Worm (Caenorhabditis elegans) whole organism, L4 larva: ENCODE results near the gene T16G1.2.

ENCODE experiments used
- Y75B8A.6 ChIP-seq: fragments of 200-800 bp; sonication (Bioruptor generic); IDR thresholded peaks from 2 replicates; pipeline ENCODE4 v1.3.6; 2022; ENCODE audit warnings: missing genetic modification reagents, missing genetic modification characterization, missing compliant biosample characterization
- cey-2 ChIP-seq: sonication (generic microtip); optimal IDR thresholded peaks from 3 replicates; lab custom pipeline; 2017; ENCODE audit warnings: missing genetic modification characterization, mild to moderate bottlenecking, missing compliant biosample characterization, antibody characterized with exemption, borderline replicate concordance; ENCODE audit not compliant: insufficient read depth
- daf-12 ChIP-seq: fragments of 150-350 bp; optimal IDR thresholded peaks from 2 replicates; lab custom pipeline; 2014; ENCODE audit warnings: missing biosample characterization, missing genetic modification reagents, missing genetic modification characterization
- fkh-10 ChIP-seq: fragments of 150-350 bp; optimal IDR thresholded peaks from 2 replicates; lab custom pipeline; 2014; ENCODE audit warnings: missing biosample characterization, missing genetic modification reagents, missing genetic modification characterization
- jun-1 ChIP-seq: fragments of 150-350 bp; optimal IDR thresholded peaks from 2 replicates; lab custom pipeline; 2014; ENCODE audit warnings: missing biosample characterization, missing genetic modification reagents, missing genetic modification characterization
- lin-15B ChIP-seq: fragments of 150-350 bp; sonication (generic microtip); optimal IDR thresholded peaks from 3 replicates; lab custom pipeline; 2014; ENCODE audit warnings: missing biosample characterization, missing genetic modification characterization
- lin-39 ChIP-seq: fragments of 150-350 bp; optimal IDR thresholded peaks from 2 replicates; lab custom pipeline; 2014; ENCODE audit warnings: missing biosample characterization, missing genetic modification reagents, missing genetic modification characterization
- lsy-2 ChIP-seq, 2 experiments: fragments of 150-350 bp in 1 of 2; sonication (generic microtip) in 1 of 2; optimal IDR thresholded peaks; 2 replicates each; lab custom pipeline; 2014 to 2017; ENCODE audit warnings: missing biosample characterization in 2 of 2, missing genetic modification characterization in 2 of 2
- madf-9 ChIP-seq: fragments of 200-800 bp; sonication (Bioruptor generic); conservative IDR thresholded peaks from 2 replicates; pipeline ENCODE4 v1.3.6; 2022; ENCODE audit warnings: missing genetic modification reagents, missing genetic modification characterization, missing compliant biosample characterization
- nhr-11 ChIP-seq: fragments of 150-350 bp; optimal IDR thresholded peaks from 2 replicates; lab custom pipeline; 2014; ENCODE audit warnings: missing biosample characterization, missing genetic modification characterization
- nhr-77 ChIP-seq: fragments of 150-350 bp; optimal IDR thresholded peaks from 2 replicates; lab custom pipeline; 2014; ENCODE audit warnings: missing biosample characterization, missing genetic modification characterization
- snpc-4 ChIP-seq: fragments of 150-350 bp; optimal IDR thresholded peaks from 2 replicates; lab custom pipeline; 2014; ENCODE audit warnings: missing biosample characterization, missing genetic modification characterization
- unc-62 ChIP-seq, 3 experiments: fragments of 150-350 bp in 1 of 3; sonication (generic microtip); optimal IDR thresholded peaks in 2 of 3; peaks in 1 of 3; 1 replicate in 1 of 3; 2 replicates in 2 of 3; lab custom pipeline; 2014 to 2017; ENCODE audit warnings: missing biosample characterization in 3 of 3, missing genetic modification characterization in 3 of 3, missing genetic modification reagents in 3 of 3, missing genotype in 1 of 3
- zag-1 ChIP-seq: fragments of 150-350 bp; optimal IDR thresholded peaks from 2 replicates; lab custom pipeline; 2014; ENCODE audit warnings: missing biosample characterization, missing genetic modification characterization

- TF ChIP-seq lin-39 (tag; lab: Kevin White, UChicago) (no peak), zag-1 (tag; lab: Kevin White, UChicago) (no peak), nhr-11 (tag; lab: Kevin White, UChicago) (no peak), fkh-10 (GFP tag; lab: Kevin White, UChicago) (no peak), madf-9 (no peak), cey-2 (no peak), lsy-2 (tag; optimal IDR thresholded peaks at IDR 0.05; lab: Kevin White, UChicago) (no peak), nhr-77 (tag; lab: Kevin White, UChicago) (no peak), unc-62 (GFP tag; optimal IDR thresholded peaks at IDR 0.05 in 1 of 2; lab: Kevin White, UChicago) (no peak), unc-62 (tag; optimal IDR thresholded peaks at IDR 0.05; lab: Kevin White, UChicago) (no peak), snpc-4 (tag; lab: Kevin White, UChicago) (no peak), jun-1 (no peak), Y75B8A.6 (no peak), lin-15B (tag; lab: Kevin White, UChicago) (no peak), daf-12 (tag; lab: Kevin White, UChicago) (no peak)
Observed at ce11 chrV:12897338-12897737, 31.9 kb upstream of the T16G1.2 start.
